Fruit fly (Drosophila melanogaster): ENCODE results near the gene DCAF12.

Gene DCAF12

dm6 chr3R:12016828-12017280, at the start of gene DCAF12, which contains the start of gene Spt3:
TSS of gene DCAF12 (minus strand) at chr3R:12017031.
TSS of gene Spt3 (plus strand) at chr3R:12017156.
- TF ChIP-seq woc (GFP tag; optimal IDR thresholded peaks at IDR 0.05): peak; percentile 83
- TF ChIP-seq HLH106 (tag; optimal IDR thresholded peaks at IDR 0.05): peak; percentile 74
- TF ChIP-seq CG32264 (GFP tag; optimal IDR thresholded peaks at IDR 0.05): peak; percentile 17
- no peak for TF ChIP-seq Hr83 (GFP tag; optimal IDR thresholded peaks at IDR 0.05; ENCODE audit: poor library complexity, severe bottlenecking)
- TF ChIP-seq fru (GFP tag; optimal IDR thresholded peaks at IDR 0.05): no peak
- peak; percentile 50 for TF ChIP-seq dmrt93B (GFP tag; optimal IDR thresholded peaks at IDR 0.05)
- peak; percentile 52 for TF ChIP-seq psq (GFP tag; optimal IDR thresholded peaks at IDR 0.05)
- no peak for TF ChIP-seq Abd-B (GFP tag; optimal IDR thresholded peaks at IDR 0.05)
- peak; percentile 13 for TF ChIP-seq CG9705 (GFP tag; optimal IDR thresholded peaks at IDR 0.05)
- TF ChIP-seq h (GFP tag; optimal IDR thresholded peaks at IDR 0.05): no peak
- TF ChIP-seq Myc (optimal IDR thresholded peaks at IDR 0.05): peak; percentile 3

dm6 chr3R:12062844-12063243, 46.0 kb upstream of the DCAF12 start, which contains the start of gene CG14740:
TSS of gene CG14740 (minus strand) at chr3R:12062944.
- TF ChIP-seq CG32264 (GFP tag; optimal IDR thresholded peaks at IDR 0.05) (no peak), Myc (optimal IDR thresholded peaks at IDR 0.05) (no peak), woc (GFP tag; optimal IDR thresholded peaks at IDR 0.05) (no peak), foxo (GFP tag; optimal IDR thresholded peaks at IDR 0.05) (no peak), Abd-B (GFP tag; optimal IDR thresholded peaks at IDR 0.05) (no peak), Mio (GFP tag; optimal IDR thresholded peaks at IDR 0.05) (no peak), brk (GFP tag; optimal IDR thresholded peaks at IDR 0.05) (no peak), h (GFP tag; optimal IDR thresholded peaks at IDR 0.05) (no peak), Dfd (GFP tag; optimal IDR thresholded peaks at IDR 0.05) (no peak)

dm6 chr3R:12049113-12049512, 32.3 kb upstream of the DCAF12 start, which contains the start of gene CG14739:
TSS of gene CG14739 (minus strand) at chr3R:12049213.
- no peak for TF ChIP-seq psq (GFP tag; optimal IDR thresholded peaks at IDR 0.05)
- no peak for TF ChIP-seq pan (optimal IDR thresholded peaks at IDR 0.05)
- no peak for TF ChIP-seq jim (GFP tag; optimal IDR thresholded peaks at IDR 0.05)
- no peak for TF ChIP-seq foxo (GFP tag; optimal IDR thresholded peaks at IDR 0.05)

dm6 chr3R:12040228-12040627, 23.4 kb upstream of the DCAF12 start, which contains the start of gene CG14736:
TSS of gene CG14736 (plus strand) at chr3R:12040528.
- TF ChIP-seq jim (GFP tag; optimal IDR thresholded peaks at IDR 0.05) (no peak), rgr (GFP tag; optimal IDR thresholded peaks at IDR 0.05) (no peak), HLH106 (tag; optimal IDR thresholded peaks at IDR 0.05) (no peak), Vsx2 (GFP tag; optimal IDR thresholded peaks at IDR 0.05; ENCODE audit: partially characterized antibody) (no peak), dmrt93B (GFP tag; optimal IDR thresholded peaks at IDR 0.05) (no peak), usp (GFP tag; optimal IDR thresholded peaks at IDR 0.05) (no peak), GATAd (GFP tag; optimal IDR thresholded peaks at IDR 0.05) (no peak), fru (GFP tag; optimal IDR thresholded peaks at IDR 0.05) (no peak), Dfd (GFP tag; optimal IDR thresholded peaks at IDR 0.05) (no peak), dsf (GFP tag; optimal IDR thresholded peaks at IDR 0.05; ENCODE audit: borderline replicate concordance) (no peak), OdsH (GFP tag; optimal IDR thresholded peaks at IDR 0.05) (no peak), Hnf4 (GFP tag; optimal IDR thresholded peaks at IDR 0.05) (no peak), woc (GFP tag; optimal IDR thresholded peaks at IDR 0.05) (no peak), sv (GFP tag; optimal IDR thresholded peaks at IDR 0.05) (no peak), Hr78 (GFP tag; optimal IDR thresholded peaks at IDR 0.05) (no peak), Hr83 (GFP tag; optimal IDR thresholded peaks at IDR 0.05; ENCODE audit: poor library complexity, severe bottlenecking) (no peak), psq (GFP tag; optimal IDR thresholded peaks at IDR 0.05) (no peak), dl (GFP tag; optimal IDR thresholded peaks at IDR 0.05; ENCODE audit: insufficient read depth in 1 of 2, partially characterized antibody in 2 of 2) (no peak)

dm6 chr3R:12032842-12033241, 16.0 kb upstream of the DCAF12 start, which contains the start of gene ssp5:
TSS of gene ssp5 (plus strand) at chr3R:12033142.
- TF ChIP-seq HLH106 (tag; optimal IDR thresholded peaks at IDR 0.05): no peak
- TF ChIP-seq dl (GFP tag; optimal IDR thresholded peaks at IDR 0.05; ENCODE audit: insufficient read depth in 1 of 2, partially characterized antibody in 2 of 2): no peak
- TF ChIP-seq ey (GFP tag; optimal IDR thresholded peaks at IDR 0.05): no peak
- no peak for TF ChIP-seq Myc (optimal IDR thresholded peaks at IDR 0.05)
- TF ChIP-seq sage (GFP tag; optimal IDR thresholded peaks at IDR 0.05): no peak
- no peak for TF ChIP-seq Vsx2 (GFP tag; optimal IDR thresholded peaks at IDR 0.05; ENCODE audit: partially characterized antibody)

Measured in whole organism, wandering third instar larva.